Worm (Caenorhabditis elegans): ENCODE results near the gene C44C1.1.

DNA sequence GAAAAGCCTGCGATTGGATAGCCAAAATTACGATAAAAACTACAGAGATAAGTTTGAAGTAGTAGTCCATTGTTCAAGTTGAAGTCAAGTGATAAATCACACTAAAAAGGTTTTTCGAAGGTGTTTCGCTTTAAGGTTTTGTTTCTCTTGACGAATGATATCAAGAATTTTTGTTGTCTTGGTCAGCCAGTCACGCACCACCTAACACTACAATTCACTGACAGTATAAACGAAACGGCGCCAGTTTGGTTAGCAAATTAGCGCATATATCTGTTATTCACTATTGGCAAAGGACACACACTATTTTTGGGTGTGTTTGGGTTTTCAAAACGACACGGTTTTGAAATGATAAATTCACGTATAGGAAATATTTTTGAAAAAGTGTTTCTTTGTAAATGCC lies 10.5 kb upstream of the C44C1.1 start, which contains the start of gene C44C1.6:
- TF ChIP-seq nhr-237 (tag; optimal IDR thresholded peaks at IDR 0.05) (no peak), ama-1 (optimal IDR thresholded peaks at IDR 0.05) (no peak), zag-1 (tag; optimal IDR thresholded peaks at IDR 0.05) (no peak), ceh-82 (tag; optimal IDR thresholded peaks at IDR 0.05) (no peak), fkh-10 (GFP tag; optimal IDR thresholded peaks at IDR 0.05) (no peak), elt-1 (tag; optimal IDR thresholded peaks at IDR 0.05) (no peak), fos-1 (tag; optimal IDR thresholded peaks at IDR 0.05) (no peak), tbx-2 (tag; optimal IDR thresholded peaks at IDR 0.05) (no peak), nhr-12 (tag; optimal IDR thresholded peaks at IDR 0.05) (no peak), nfya-1 (tag; optimal IDR thresholded peaks at IDR 0.05; ENCODE audit: insufficient read depth) (no peak), nhr-28 (tag; optimal IDR thresholded peaks at IDR 0.05) (no peak)
